Worm (Caenorhabditis elegans): ENCODE measurements around the gene C34C12.12.

DNA sequence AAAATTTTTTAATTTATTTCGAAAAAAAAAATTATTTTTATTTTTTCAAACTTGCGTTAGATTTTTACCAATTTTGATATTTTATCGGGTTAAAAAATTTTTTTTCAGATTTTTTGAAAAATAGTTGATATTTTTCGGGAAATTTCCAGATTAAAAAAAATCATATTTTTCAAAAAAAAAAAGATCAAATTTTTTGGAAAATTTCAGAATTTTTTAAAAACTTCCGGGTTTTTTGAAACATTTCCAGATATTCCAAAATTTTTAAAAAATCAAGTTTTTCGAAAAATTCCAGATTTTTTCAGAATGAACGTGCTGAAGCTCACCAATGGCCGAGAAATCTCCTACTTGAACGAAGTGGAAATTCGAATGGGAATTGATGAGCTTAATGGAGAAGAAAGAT, 27.6 kb upstream of the C34C12.12 start, which contains the start of gene metl-18:
- TF ChIP-seq ama-1 (optimal IDR thresholded peaks at IDR 0.05) = no peak
- TF ChIP-seq ceh-36 (tag; optimal IDR thresholded peaks at IDR 0.05) = no peak
- TF ChIP-seq B0310.2 (tag; optimal IDR thresholded peaks at IDR 0.05) = no peak
- no peak for TF ChIP-seq tbx-11 (GFP tag; IDR thresholded peaks at IDR 0.05)
- TF ChIP-seq scrt-1 (GFP tag; IDR thresholded peaks at IDR 0.05) = no peak
- TF ChIP-seq ceh-13 (GFP tag; optimal IDR thresholded peaks at IDR 0.05) = no peak
- no peak for TF ChIP-seq flt-1 (GFP tag; IDR thresholded peaks at IDR 0.05)
- no peak for TF ChIP-seq hnd-1 (tag; optimal IDR thresholded peaks at IDR 0.05)
- TF ChIP-seq ets-7 (tag; optimal IDR thresholded peaks at IDR 0.05) = no peak
- no peak for TF ChIP-seq pes-1 (GFP tag; IDR thresholded peaks at IDR 0.05)
- no peak for TF ChIP-seq sea-1 (GFP tag; conservative IDR thresholded peaks at IDR 0.05)

Data from whole organism, early embryonic.